Worm (Caenorhabditis elegans) whole organism, young adult: Measurements from ENCODE around the gene F10G2.1.

Experiments used
- T26A5.8 ChIP-seq: sonication (generic microtip); optimal IDR thresholded peaks from 2 replicates; lab custom pipeline; 2016; ENCODE audit warnings: missing genetic modification characterization, missing compliant biosample characterization
- Y53F4B.3 ChIP-seq: fragments of 200-800 bp; sonication (Bioruptor generic); IDR thresholded peaks from 2 replicates; pipeline ENCODE4 v1.3.6; 2022; ENCODE audit warnings: missing genetic modification reagents, missing genetic modification characterization, missing compliant biosample characterization
- ama-1 ChIP-seq, 3 experiments: fragments of 150-350 bp in 1 of 3; sonication (generic microtip) in 2 of 3; optimal IDR thresholded peaks; 2 replicates each; lab custom pipeline; 2014 to 2018; ENCODE audit warnings: missing biosample characterization in 2 of 3, missing genetic modification characterization in 2 of 3, missing genetic modification reagents in 2 of 3
- aptf-2 ChIP-seq: fragments of 200-800 bp; sonication (Bioruptor generic); conservative IDR thresholded peaks from 2 replicates; pipeline ENCODE4 v1.3.6; 2022; ENCODE audit warnings: missing genetic modification reagents, missing genetic modification characterization, missing compliant biosample characterization
- ccch-3 ChIP-seq: fragments of 200-800 bp; sonication (Bioruptor generic); optimal IDR thresholded peaks from 2 replicates; lab custom pipeline; 2018; ENCODE audit warnings: mild to moderate bottlenecking, missing genetic modification characterization, missing compliant biosample characterization
- cebp-2 ChIP-seq: fragments of 200-800 bp; sonication (Bioruptor generic); IDR thresholded peaks from 2 replicates; pipeline ENCODE4 v1.3.6; 2022; ENCODE audit warnings: missing genetic modification characterization, missing compliant biosample characterization
- dpff-1 ChIP-seq: sonication (generic microtip); optimal IDR thresholded peaks from 2 replicates; lab custom pipeline; 2017; ENCODE audit warnings: mild to moderate bottlenecking, missing genetic modification characterization, missing compliant biosample characterization
- hrde-1 ChIP-seq: sonication (generic microtip); optimal IDR thresholded peaks from 2 replicates; lab custom pipeline; 2016; ENCODE audit warnings: missing genetic modification characterization, mild to moderate bottlenecking, missing compliant biosample characterization, moderate library complexity, missing genotype, missing genetic modification reagents, borderline replicate concordance
- nfyb-1 ChIP-seq: fragments of 200-800 bp; sonication (Bioruptor generic); IDR thresholded peaks from 2 replicates; pipeline ENCODE4 v1.3.6; 2022; ENCODE audit warnings: missing genetic modification reagents, missing genetic modification characterization, missing compliant biosample characterization
- nhr-27 ChIP-seq: fragments of 200-800 bp; sonication (Bioruptor generic); optimal IDR thresholded peaks from 2 replicates; lab custom pipeline; 2018; ENCODE audit warnings: mild to moderate bottlenecking, missing genetic modification characterization, moderate library complexity, missing compliant biosample characterization
- pha-4 ChIP-seq: fragments of 150-350 bp; sonication (generic microtip); optimal IDR thresholded peaks from 2 replicates; lab custom pipeline; 2014; ENCODE audit warnings: missing biosample characterization, missing genetic modification reagents, missing genetic modification characterization

- TF ChIP-seq aptf-2 (GFP tag; lab: Robert Waterston, UW) (no peak), ama-1 (optimal IDR thresholded peaks at IDR 0.05; lab: Kevin White, UChicago) (no peak), ama-1 (GFP tag; optimal IDR thresholded peaks at IDR 0.05; lab: Kevin White, UChicago) (no peak), nhr-27 (tag; lab: Kevin White, UChicago) (no peak), ccch-3 (GFP tag; lab: Kevin White, UChicago) (no peak), cebp-2 (no peak), pha-4 (tag; lab: Kevin White, UChicago) (no peak), dpff-1 (no peak), hrde-1 (tag; lab: Kevin White, UChicago) (no peak), nfyb-1 (GFP tag; lab: Robert Waterston, UW) (no peak), Y53F4B.3 (GFP tag; lab: Robert Waterston, UW) (no peak), T26A5.8 (tag; lab: Kevin White, UChicago) (no peak)
Measured at ce11 chrV:7353602-7354001, 21.2 kb downstream of the F10G2.1 start.
